Fruit fly (Drosophila melanogaster) whole organism, embryonic: ENCODE data around the gene Atx2.
A peak's percentile ranks its signal among the peaks of the same experiment; 100 is the strongest.

ENCODE experiments used
- B-H1 ChIP-seq: fragments of 200-800 bp; sonication (Bioruptor generic); IDR thresholded peaks from 3 replicates; pipeline ENCODE4 v1.3.6; 2022; ENCODE audit warnings: missing biosample characterization, missing genetic modification characterization
- BEAF-32 ChIP-seq: fragments of 200-800 bp; sonication (Bioruptor generic); optimal IDR thresholded peaks from 3 replicates; lab custom pipeline; 2017; ENCODE audit warnings: missing biosample characterization, missing genetic modification characterization, mild to moderate bottlenecking, moderate library complexity, missing genetic modification reagents
- Bteb2 ChIP-seq: fragments of 200-800 bp; sonication (Bioruptor generic); optimal IDR thresholded peaks from 2 replicates; lab custom pipeline; 2016; ENCODE audit warnings: missing biosample characterization, missing genetic modification characterization
- CG12769 ChIP-seq: fragments of 200-800 bp; sonication (Bioruptor generic); optimal IDR thresholded peaks from 2 replicates; lab custom pipeline; 2019; ENCODE audit warnings: missing biosample characterization, mild to moderate bottlenecking, missing genetic modification characterization, moderate library complexity
- CG14667 ChIP-seq: fragments of 200-800 bp; sonication (Bioruptor generic); IDR thresholded peaks from 2 replicates; pipeline ENCODE4 v1.3.6; 2022; ENCODE audit warnings: missing biosample characterization, missing genetic modification characterization
- CG15514 ChIP-seq: fragments of 200-800 bp; sonication (Bioruptor generic); optimal IDR thresholded peaks from 3 replicates; lab custom pipeline; 2017; ENCODE audit warnings: missing biosample characterization, missing genetic modification characterization, mild to moderate bottlenecking, moderate library complexity, missing genetic modification reagents
- CG16863 ChIP-seq: fragments of 200-800 bp; sonication (Bioruptor generic); optimal IDR thresholded peaks from 3 replicates; lab custom pipeline; 2016; ENCODE audit warnings: missing biosample characterization, missing genetic modification characterization
- CG2199 ChIP-seq: fragments of 200-800 bp; sonication (Bioruptor generic); IDR thresholded peaks from 3 replicates; pipeline ENCODE4 v1.3.6; 2022; ENCODE audit warnings: missing biosample characterization, missing genetic modification characterization
- CG3281 ChIP-seq: fragments of 200-800 bp; sonication (Bioruptor generic); optimal IDR thresholded peaks from 3 replicates; lab custom pipeline; 2017; ENCODE audit warnings: missing biosample characterization, mild to moderate bottlenecking, missing genetic modification characterization
- CG33557 ChIP-seq: fragments of 200-800 bp; sonication (Bioruptor generic); optimal IDR thresholded peaks from 2 replicates; lab custom pipeline; 2019; ENCODE audit warnings: missing biosample characterization, mild to moderate bottlenecking, missing genetic modification characterization, moderate library complexity
- CG3407 ChIP-seq: fragments of 200-800 bp; sonication (Bioruptor generic); optimal IDR thresholded peaks from 2 replicates; lab custom pipeline; 2018; ENCODE audit warnings: missing biosample characterization, mild to moderate bottlenecking, missing genetic modification characterization
- CG34224 ChIP-seq: fragments of 200-800 bp; sonication (Bioruptor generic); IDR thresholded peaks from 3 replicates; pipeline ENCODE4 v1.3.6; 2022; ENCODE audit warnings: missing biosample characterization, missing genetic modification characterization; ENCODE audit not compliant: partially characterized antibody
- CG6854 ChIP-seq: fragments of 200-800 bp; sonication (Bioruptor generic); optimal IDR thresholded peaks from 3 replicates; lab custom pipeline; 2017; ENCODE audit warnings: missing biosample characterization, mild to moderate bottlenecking, missing genetic modification characterization
- CG9215 ChIP-seq: fragments of 200-800 bp; sonication (Bioruptor generic); IDR thresholded peaks from 2 replicates; pipeline ENCODE4 v1.3.6; 2022; ENCODE audit warnings: missing biosample characterization, missing genetic modification characterization
- CG9437 ChIP-seq: fragments of 200-800 bp; sonication (Bioruptor generic); optimal IDR thresholded peaks from 2 replicates; lab custom pipeline; 2018; ENCODE audit warnings: missing biosample characterization, mild to moderate bottlenecking, missing genetic modification characterization
- CG9932 ChIP-seq: fragments of 200-800 bp; sonication (Bioruptor generic); IDR thresholded peaks from 2 replicates; pipeline ENCODE4 v1.3.6; 2022; ENCODE audit warnings: missing biosample characterization, missing genetic modification characterization
- Camta ChIP-seq: fragments of 200-800 bp; sonication (Bioruptor generic); optimal IDR thresholded peaks from 2 replicates; lab custom pipeline; 2016; ENCODE audit warnings: missing biosample characterization, missing genetic modification characterization
- Chrac-16 ChIP-seq: fragments of 200-800 bp; sonication (Bioruptor generic); optimal IDR thresholded peaks from 3 replicates; lab custom pipeline; 2016; ENCODE audit warnings: missing biosample characterization, missing genetic modification characterization
- HHEX ChIP-seq: fragments of 200-800 bp; sonication (Bioruptor generic); optimal IDR thresholded peaks from 3 replicates; lab custom pipeline; 2017; ENCODE audit warnings: missing biosample characterization, mild to moderate bottlenecking, missing genetic modification characterization, missing genetic modification reagents
- Hand ChIP-seq: fragments of 200-800 bp; sonication (Bioruptor generic); optimal IDR thresholded peaks from 2 replicates; lab custom pipeline; 2017; ENCODE audit warnings: mild to moderate bottlenecking, missing biosample characterization, missing genetic modification reagents, missing genetic modification characterization
- Hr78 ChIP-seq, 2 experiments: fragments of 200-800 bp in 1 of 2; fragments of >200 bp in 1 of 2; sonication (Bioruptor generic) in 1 of 2; optimal IDR thresholded peaks; 2 replicates each; lab custom pipeline; 2017 to 2019; ENCODE audit warnings: missing biosample characterization in 2 of 2, missing genetic modification characterization in 2 of 2, mild to moderate bottlenecking in 1 of 2, moderate library complexity in 1 of 2
- Hsf ChIP-seq: fragments of 200-800 bp; sonication (Bioruptor generic); optimal IDR thresholded peaks from 3 replicates; lab custom pipeline; 2016; ENCODE audit warnings: missing biosample characterization, missing genetic modification characterization
- Max ChIP-seq: fragments of 200-800 bp; sonication (Bioruptor generic); optimal IDR thresholded peaks from 2 replicates; lab custom pipeline; 2016; ENCODE audit warnings: missing biosample characterization, mild to moderate bottlenecking, missing genetic modification characterization
- NC2β ChIP-seq: fragments of 200-800 bp; sonication (Bioruptor generic); optimal IDR thresholded peaks from 2 replicates; lab custom pipeline; 2016; ENCODE audit warnings: missing biosample characterization, missing genetic modification characterization
- Oaz ChIP-seq: fragments of 200-800 bp; sonication (Bioruptor generic); IDR thresholded peaks from 2 replicates; pipeline ENCODE4 v1.3.6; 2022; ENCODE audit warnings: missing biosample characterization, missing genetic modification characterization
- Pdp1 ChIP-seq, 2 experiments: fragments of 200-800 bp; sonication (Bioruptor generic); optimal IDR thresholded peaks; 3 replicates each; lab custom pipeline; 2016; ENCODE audit warnings: missing biosample characterization in 2 of 2, missing genetic modification characterization in 2 of 2, mild to moderate bottlenecking in 1 of 2, moderate library complexity in 1 of 2
- Sox100B ChIP-seq: fragments of 200-800 bp; sonication (Bioruptor generic); optimal IDR thresholded peaks from 3 replicates; lab custom pipeline; 2018; ENCODE audit warnings: missing biosample characterization, mild to moderate bottlenecking, missing genetic modification characterization
- Xbp1 ChIP-seq: fragments of 200-800 bp; sonication (Bioruptor generic); optimal IDR thresholded peaks from 3 replicates; lab custom pipeline; 2016; ENCODE audit warnings: missing biosample characterization, mild to moderate bottlenecking, missing genetic modification characterization
- Xrp1 ChIP-seq: fragments of 200-800 bp; sonication (Bioruptor generic); IDR thresholded peaks from 2 replicates; pipeline ENCODE4 v1.3.6; 2022; ENCODE audit warnings: missing biosample characterization, missing genetic modification characterization
- ato ChIP-seq: fragments of 200-800 bp; sonication (Bioruptor generic); IDR thresholded peaks from 2 replicates; pipeline ENCODE4 v1.3.6; 2022; ENCODE audit warnings: missing biosample characterization, missing genetic modification characterization; ENCODE audit not compliant: partially characterized antibody
- chif ChIP-seq, 2 experiments: fragments of 200-800 bp; sonication (Bioruptor generic); optimal IDR thresholded peaks; 3 replicates each; lab custom pipeline; 2016; ENCODE audit warnings: missing biosample characterization in 2 of 2, missing genetic modification characterization in 2 of 2
- dysf ChIP-seq: fragments of 200-800 bp; sonication (Bioruptor generic); IDR thresholded peaks from 3 replicates; pipeline ENCODE4 v1.3.6; 2022; ENCODE audit warnings: missing biosample characterization, missing genetic modification characterization
- fd64A ChIP-seq: fragments of 200-800 bp; sonication (Bioruptor generic); optimal IDR thresholded peaks from 3 replicates; lab custom pipeline; 2018; ENCODE audit warnings: missing biosample characterization, mild to moderate bottlenecking, missing genetic modification characterization
- fd96Cb ChIP-seq: fragments of 200-800 bp; sonication (Bioruptor generic); optimal IDR thresholded peaks from 2 replicates; lab custom pipeline; 2018; ENCODE audit warnings: missing biosample characterization, mild to moderate bottlenecking, missing genetic modification characterization, moderate library complexity
- grau ChIP-seq: fragments of 200-800 bp; optimal IDR thresholded peaks from 3 replicates; lab custom pipeline; 2019; ENCODE audit warnings: missing biosample characterization, mild to moderate bottlenecking, missing genetic modification characterization, moderate library complexity
- grn ChIP-seq: fragments of 200-800 bp; sonication (Bioruptor generic); optimal IDR thresholded peaks from 3 replicates; lab custom pipeline; 2017; ENCODE audit warnings: missing biosample characterization, missing genetic modification characterization
- gro ChIP-seq: fragments of 200-800 bp; sonication (Bioruptor generic); optimal IDR thresholded peaks from 2 replicates; lab custom pipeline; 2016; ENCODE audit warnings: missing biosample characterization, missing genetic modification characterization
- knrl ChIP-seq: fragments of 200-800 bp; sonication (Bioruptor generic); IDR thresholded peaks from 3 replicates; pipeline ENCODE4 v1.3.6; 2022; ENCODE audit warnings: missing biosample characterization, missing genetic modification characterization; ENCODE audit not compliant: partially characterized antibody
- nerfin-1 ChIP-seq: fragments of 200-800 bp; sonication (Bioruptor generic); optimal IDR thresholded peaks from 3 replicates; lab custom pipeline; 2019; ENCODE audit warnings: missing biosample characterization, mild to moderate bottlenecking, missing genetic modification characterization, moderate library complexity
- oc ChIP-seq: fragments of 200-800 bp; sonication (Bioruptor generic); optimal IDR thresholded peaks from 2 replicates; lab custom pipeline; 2018; ENCODE audit warnings: missing biosample characterization, mild to moderate bottlenecking, missing genetic modification characterization, moderate library complexity
- pan ChIP-seq, 4 experiments: fragments of >200 bp in 3 of 4; fragments of 200-800 bp in 1 of 4; sonication (Bioruptor generic) in 1 of 4; optimal IDR thresholded peaks in 3 of 4; IDR thresholded peaks in 1 of 4; 2 replicates each; pipeline versions ENCODE4 v1.3.6 to Lab custom; 2017 to 2022; ENCODE audit warnings: missing biosample characterization in 2 of 4, missing genetic modification characterization in 2 of 4, mixed read lengths in 1 of 4
- prd ChIP-seq, 3 experiments: fragments of >200 bp in 2 of 3; fragments of 200-800 bp in 1 of 3; sonication (Bioruptor generic) in 1 of 3; optimal IDR thresholded peaks in 2 of 3; IDR thresholded peaks in 1 of 3; 2 replicates in 2 of 3; 3 replicates in 1 of 3; pipeline versions ENCODE4 v1.3.6 to Lab custom; 2017 to 2022; ENCODE audit warnings: missing biosample characterization in 1 of 3, missing genetic modification characterization in 1 of 3
- sd ChIP-seq: fragments of 200-800 bp; sonication (Bioruptor generic); optimal IDR thresholded peaks from 3 replicates; lab custom pipeline; 2018; ENCODE audit warnings: missing biosample characterization, mild to moderate bottlenecking, missing genetic modification characterization, moderate library complexity
- seq ChIP-seq: fragments of 200-800 bp; sonication (Bioruptor generic); IDR thresholded peaks from 2 replicates; pipeline ENCODE4 v1.3.6; 2022; ENCODE audit warnings: missing biosample characterization, missing genetic modification characterization
- ssp ChIP-seq: fragments of 200-800 bp; sonication (Bioruptor generic); IDR thresholded peaks from 2 replicates; pipeline ENCODE4 v1.3.6; 2022; ENCODE audit warnings: missing biosample characterization, missing genetic modification characterization
- vnd ChIP-seq: fragments of 200-800 bp; sonication (Bioruptor generic); IDR thresholded peaks from 3 replicates; pipeline ENCODE4 v1.3.6; 2022; ENCODE audit warnings: missing biosample characterization, missing genetic modification characterization; ENCODE audit not compliant: partially characterized antibody
- vvl ChIP-seq: fragments of 200-800 bp; sonication (Bioruptor generic); IDR thresholded peaks from 2 replicates; pipeline ENCODE4 v1.3.6; 2022; ENCODE audit warnings: missing biosample characterization, missing genetic modification characterization
- zf30C ChIP-seq: fragments of 200-800 bp; sonication (Bioruptor generic); optimal IDR thresholded peaks from 3 replicates; lab custom pipeline; 2018; ENCODE audit warnings: missing biosample characterization, mild to moderate bottlenecking, missing genetic modification characterization

Gene Atx2

DNA sequence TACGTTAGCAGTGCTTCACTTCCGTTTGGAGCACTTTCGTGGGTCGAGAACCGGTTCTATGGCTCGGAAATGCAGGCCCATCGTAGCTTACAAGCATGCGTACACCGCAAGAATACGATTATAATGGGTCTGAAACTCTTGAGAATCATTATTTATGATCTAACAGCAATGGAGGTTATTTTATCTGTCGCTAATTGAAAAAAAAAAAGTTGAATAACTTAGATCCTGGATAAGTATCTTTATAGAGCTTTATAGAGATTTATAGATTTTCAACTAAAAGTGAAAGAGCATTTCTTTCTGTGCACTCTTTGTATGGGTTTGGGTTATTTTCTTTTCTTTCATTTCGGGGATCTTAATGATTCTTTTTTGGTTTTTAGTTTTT is 19.6 kb downstream of the Atx2 start (continued):
- TF ChIP-seq oc (tag; lab: Kevin White, UChicago), result peak; percentile 48
- TF ChIP-seq knrl (GFP tag; lab: Robert Waterston, UW), result no peak
- TF ChIP-seq Bteb2, result no peak
- TF ChIP-seq nerfin-1 (tag; lab: Kevin White, UChicago), result peak; percentile 57
- peak; percentile 53 for TF ChIP-seq grau
- TF ChIP-seq Camta, result peak; percentile 39
- no peak for TF ChIP-seq Hand (GFP tag; lab: Kevin White, UChicago)
- TF ChIP-seq vvl (GFP tag; lab: Robert Waterston, UW), result peak; percentile 35; the same call in 1 of the 2 replicates
- no peak for TF ChIP-seq sd (tag; lab: Kevin White, UChicago)
- TF ChIP-seq ato (GFP tag; lab: Robert Waterston, UW), result no peak
- TF ChIP-seq CG34224 (GFP tag; lab: Robert Waterston, UW), result no peak
- no peak for TF ChIP-seq Max (GFP tag; lab: Kevin White, UChicago)
- TF ChIP-seq Xbp1 (GFP tag; lab: Kevin White, UChicago), result peak; percentile 44
- no peak for TF ChIP-seq fd64A
- TF ChIP-seq CG33557, result peak; percentile 83
- no peak for TF ChIP-seq CG9215 (GFP tag; lab: Robert Waterston, UW)
- TF ChIP-seq CG15514, result no peak
- TF ChIP-seq gro (GFP tag; lab: Kevin White, UChicago), result no peak
- peak; percentile 37 for TF ChIP-seq CG3407 (GFP tag; lab: Kevin White, UChicago)
- no peak for TF ChIP-seq CG12769 (tag; lab: Kevin White, UChicago)
- TF ChIP-seq B-H1 (GFP tag; lab: Robert Waterston, UW), result 0 out of 3 replicates have a peak, but pooled peaks have one; percentile 20
- TF ChIP-seq Chrac-16 (GFP tag; lab: Kevin White, UChicago), result peak; percentile 60
- TF ChIP-seq Pdp1 (GFP tag; optimal IDR thresholded peaks at IDR 0.05; lab: Kevin White, UChicago), result peak; percentile 11 to 14
- TF ChIP-seq vnd, result no peak
- TF ChIP-seq grn, result peak; percentile 21
- TF ChIP-seq CG9932, result no peak
- TF ChIP-seq prd (optimal IDR thresholded peaks at IDR 0.05; lab: Kevin White, UChicago), result no peak
- TF ChIP-seq prd (GFP tag; IDR thresholded peaks at IDR 0.05; lab: Robert Waterston, UW), result peak; percentile 53; the same call in 2 of the 3 replicates
- TF ChIP-seq Oaz (GFP tag; lab: Robert Waterston, UW), result no peak
- TF ChIP-seq chif (GFP tag; optimal IDR thresholded peaks at IDR 0.05; lab: Kevin White, UChicago), result peak in 1 of 2 experiments; percentile 68
- no peak for TF ChIP-seq CG6854 (GFP tag; lab: Kevin White, UChicago)
- TF ChIP-seq ssp (GFP tag; lab: Robert Waterston, UW), result peak; percentile 50; the same call in 1 of the 2 replicates
- peak; percentile 47 for TF ChIP-seq Hsf (GFP tag; lab: Kevin White, UChicago)
- TF ChIP-seq CG14667, result no peak
- 0 out of 2 replicates have a peak, but pooled peaks have one; percentile 18 for TF ChIP-seq seq (GFP tag; lab: Robert Waterston, UW)
- TF ChIP-seq Xrp1, result peak; percentile 80
- TF ChIP-seq zf30C (GFP tag; lab: Kevin White, UChicago), result peak; percentile 53
- peak; percentile 56 for TF ChIP-seq fd96Cb
- peak; percentile 15; the same call in 1 of the 3 replicates for TF ChIP-seq dysf (GFP tag; lab: Robert Waterston, UW)
- no peak for TF ChIP-seq Hr78 (GFP tag; optimal IDR thresholded peaks at IDR 0.05; lab: Kevin White, UChicago)
- no peak for TF ChIP-seq NC2β (GFP tag; lab: Kevin White, UChicago)
- TF ChIP-seq Sox100B, result peak; percentile 38
- TF ChIP-seq HHEX, result no peak
- no peak for TF ChIP-seq CG2199 (GFP tag; lab: Robert Waterston, UW)
- TF ChIP-seq CG9437, result peak; percentile 28
- no peak for TF ChIP-seq CG3281 (GFP tag; lab: Kevin White, UChicago)
- peak; percentile 50 for TF ChIP-seq CG16863 (GFP tag; lab: Kevin White, UChicago)
- no peak for TF ChIP-seq BEAF-32 (GFP tag; lab: Kevin White, UChicago)
- no peak for TF ChIP-seq pan (optimal IDR thresholded peaks at IDR 0.05; lab: Kevin White, UChicago)
- TF ChIP-seq pan (GFP tag; optimal IDR thresholded peaks at IDR 0.05 in 1 of 2, IDR thresholded peaks at IDR 0.05 in 1 of 2), result peak in 1 of 2 experiments; percentile 8
